Worm (Caenorhabditis elegans) whole organism, young adult: ENCODE measurements around the gene F36D4.5.
A peak's percentile ranks its signal among the peaks of the same experiment; 100 is the strongest.

Experiments
- F57A8.1 ChIP-seq: fragments of 200-800 bp; sonication (Bioruptor generic); optimal IDR thresholded peaks from 2 replicates; lab custom pipeline; 2018; ENCODE audit warnings: mild to moderate bottlenecking, missing genetic modification characterization, moderate library complexity, missing compliant biosample characterization
- Y95B8A.8 ChIP-seq: fragments of 200-800 bp; sonication (Bioruptor generic); IDR thresholded peaks from 2 replicates; pipeline ENCODE4 v1.3.6; 2022; ENCODE audit warnings: missing genetic modification reagents, missing genetic modification characterization, missing compliant biosample characterization
- ceh-58 ChIP-seq: fragments of 200-800 bp; sonication (Bioruptor generic); IDR thresholded peaks from 2 replicates; pipeline ENCODE4 v1.3.6; 2022; ENCODE audit warnings: missing genetic modification characterization, missing compliant biosample characterization
- dpl-1 ChIP-seq: fragments of 150-350 bp; optimal IDR thresholded peaks from 2 replicates; lab custom pipeline; 2014; ENCODE audit warnings: missing biosample characterization, missing genetic modification reagents, missing genetic modification characterization
- repo-1 ChIP-seq: sonication (generic microtip); optimal IDR thresholded peaks from 2 replicates; lab custom pipeline; 2017; ENCODE audit warnings: mild to moderate bottlenecking, missing genetic modification characterization, missing compliant biosample characterization
- sptf-2 ChIP-seq: fragments of 200-800 bp; sonication (Bioruptor generic); optimal IDR thresholded peaks from 2 replicates; lab custom pipeline; 2018; ENCODE audit warnings: mild to moderate bottlenecking, missing genetic modification characterization, missing compliant biosample characterization
- unc-62 ChIP-seq: fragments of 150-350 bp; optimal IDR thresholded peaks from 2 replicates; lab custom pipeline; 2014; ENCODE audit warnings: missing biosample characterization, missing genetic modification reagents, missing genetic modification characterization

- TF ChIP-seq repo-1, result no peak
- TF ChIP-seq Y95B8A.8 (GFP tag; lab: Robert Waterston, UW), result peak; percentile 91; the same call in 1 of the 2 replicates
- TF ChIP-seq dpl-1 (GFP tag; lab: Kevin White, UChicago), result peak; percentile 98
- TF ChIP-seq ceh-58 (GFP tag; lab: Robert Waterston, UW), result no peak
- no peak for TF ChIP-seq F57A8.1 (GFP tag; lab: Kevin White, UChicago)
- TF ChIP-seq sptf-2 (GFP tag; lab: Kevin White, UChicago), result no peak
- TF ChIP-seq unc-62 (GFP tag; lab: Kevin White, UChicago), result no peak
Observed at ce11 chrV:9382538-9383328, 42.9 kb downstream of the F36D4.5 start.
